Fruit fly (Drosophila melanogaster): ENCODE results near the gene Scp2.

The Scp2 gene

DNA sequence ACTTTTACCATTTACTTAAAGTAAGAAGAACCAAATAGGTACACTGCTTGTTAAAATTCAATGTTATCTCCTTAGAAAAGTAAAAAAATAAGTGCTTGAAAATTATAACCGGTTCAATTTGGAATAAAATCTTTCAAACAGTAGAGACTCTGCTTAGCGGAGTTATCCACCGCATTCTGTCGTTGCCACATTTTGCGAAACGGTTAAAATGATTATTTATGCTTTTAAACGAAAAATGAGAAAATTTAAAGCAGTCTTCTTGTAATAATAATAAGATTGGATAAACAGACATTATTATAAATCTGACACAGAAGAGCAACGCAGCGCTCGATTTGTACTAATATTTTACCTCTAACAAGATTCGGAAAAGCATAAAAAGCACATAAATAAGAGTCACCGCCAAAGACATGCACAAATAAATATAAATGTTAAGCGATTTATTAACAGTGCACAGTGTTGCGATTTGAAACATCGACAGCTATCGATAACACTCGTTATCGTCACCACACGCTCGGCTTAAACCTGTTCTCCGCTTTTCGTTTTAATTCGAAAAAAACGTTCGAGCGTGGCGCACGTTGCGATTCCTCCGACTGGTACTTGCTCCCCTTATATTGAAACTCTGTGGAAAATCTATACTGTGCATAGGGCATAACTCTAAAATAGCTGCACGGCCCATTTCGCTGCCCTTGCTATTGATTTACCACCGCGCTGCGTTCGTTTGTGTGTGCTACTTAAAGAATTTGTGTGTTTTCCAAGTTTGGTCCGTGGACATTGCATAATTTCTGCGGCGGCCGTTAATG, 41.5 kb upstream of the Scp2 start, which contains the start of gene Fas1 (continued):
- no peak for TF ChIP-seq CG32767 (GFP tag; IDR thresholded peaks at IDR 0.05)
- TF ChIP-seq CG13287 (GFP tag; IDR thresholded peaks at IDR 0.05; ENCODE audit: partially characterized antibody): peak; percentile 71
- TF ChIP-seq CG10267 (tag; optimal IDR thresholded peaks at IDR 0.05): peak; percentile 64
- 0 out of 2 replicates have a peak, but pooled peaks have one; percentile 34 for TF ChIP-seq inv (GFP tag; IDR thresholded peaks at IDR 0.05; ENCODE audit: partially characterized antibody)
- no peak for TF ChIP-seq cwo (GFP tag; optimal IDR thresholded peaks at IDR 0.05)
- TF ChIP-seq mam (GFP tag; optimal IDR thresholded peaks at IDR 0.05): no peak
- TF ChIP-seq CG8765 (GFP tag; IDR thresholded peaks at IDR 0.05): no peak
- no peak for TF ChIP-seq CG1233 (GFP tag; optimal IDR thresholded peaks at IDR 0.05)
- TF ChIP-seq CG30403 (GFP tag; optimal IDR thresholded peaks at IDR 0.05): peak; percentile 2
- peak; percentile 79 for TF ChIP-seq bbx (GFP tag; IDR thresholded peaks at IDR 0.05; ENCODE audit: partially characterized antibody)
- TF ChIP-seq Ssrp (tag; optimal IDR thresholded peaks at IDR 0.05): no peak
- TF ChIP-seq gsb (GFP tag; IDR thresholded peaks at IDR 0.05): no peak
- no peak for TF ChIP-seq dati (GFP tag; IDR thresholded peaks at IDR 0.05)
- TF ChIP-seq Kr (GFP tag; optimal IDR thresholded peaks at IDR 0.05): no peak
- no peak for TF ChIP-seq CG30431 (GFP tag; optimal IDR thresholded peaks at IDR 0.05)
- TF ChIP-seq ci (GFP tag; IDR thresholded peaks at IDR 0.05): peak; percentile 65; the same call in 1 of the 3 replicates
- peak; percentile 41 for TF ChIP-seq MBD-R2 (GFP tag; IDR thresholded peaks at IDR 0.05)
- TF ChIP-seq CG1832 (GFP tag; optimal IDR thresholded peaks at IDR 0.05): no peak
- no peak for TF ChIP-seq bowl (GFP tag; IDR thresholded peaks at IDR 0.05)
- TF ChIP-seq Dad (GFP tag; optimal IDR thresholded peaks at IDR 0.05): no peak
- no peak for TF ChIP-seq CG14965 (GFP tag; optimal IDR thresholded peaks at IDR 0.05; ENCODE audit: borderline replicate concordance)
- TF ChIP-seq CG3065 (GFP tag; optimal IDR thresholded peaks at IDR 0.05): no peak
- TF ChIP-seq emc (GFP tag; optimal IDR thresholded peaks at IDR 0.05): no peak
- peak; percentile 7 for TF ChIP-seq sd (tag; optimal IDR thresholded peaks at IDR 0.05)
- no peak for TF ChIP-seq CG15073 (GFP tag; optimal IDR thresholded peaks at IDR 0.05)
- TF ChIP-seq CG4404 (GFP tag; IDR thresholded peaks at IDR 0.05): no peak
- no peak for TF ChIP-seq dmrt11E (tag; optimal IDR thresholded peaks at IDR 0.05)
- no peak for TF ChIP-seq CG13424 (tag; optimal IDR thresholded peaks at IDR 0.05)
- no peak for TF ChIP-seq psq (GFP tag; optimal IDR thresholded peaks at IDR 0.05)
- no peak for TF ChIP-seq CG10209 (GFP tag; optimal IDR thresholded peaks at IDR 0.05)
- TF ChIP-seq pzg (GFP tag; optimal IDR thresholded peaks at IDR 0.05): peak; percentile 39
- no peak for TF ChIP-seq Ptx1 (GFP tag; IDR thresholded peaks at IDR 0.05)
- TF ChIP-seq ranshi (GFP tag; IDR thresholded peaks at IDR 0.05): no peak
- TF ChIP-seq dimm (GFP tag; IDR thresholded peaks at IDR 0.05): no peak
- TF ChIP-seq sna (GFP tag; IDR thresholded peaks at IDR 0.05; ENCODE audit: partially characterized antibody): peak; percentile 54; the same call in 1 of the 2 replicates
- TF ChIP-seq CG10274 (GFP tag; optimal IDR thresholded peaks at IDR 0.05): no peak
- TF ChIP-seq nmo (GFP tag; optimal IDR thresholded peaks at IDR 0.05): peak; percentile 3
- TF ChIP-seq D (optimal IDR thresholded peaks at IDR 0.05): no peak
- TF ChIP-seq D (GFP tag; optimal IDR thresholded peaks at IDR 0.05): no peak
- no peak for TF ChIP-seq CG6689 (GFP tag; IDR thresholded peaks at IDR 0.05)
- peak; percentile 50 for TF ChIP-seq Sin3A (optimal IDR thresholded peaks at IDR 0.05)
- TF ChIP-seq CG10959 (GFP tag; IDR thresholded peaks at IDR 0.05): no peak
- TF ChIP-seq CG42726 (GFP tag; IDR thresholded peaks at IDR 0.05; ENCODE audit: partially characterized antibody): peak; percentile 26; the same call in 1 of the 2 replicates
- peak; percentile 76 for TF ChIP-seq CG6791 (GFP tag; IDR thresholded peaks at IDR 0.05; ENCODE audit: partially characterized antibody)
- TF ChIP-seq CG9215 (GFP tag; IDR thresholded peaks at IDR 0.05): no peak
- no peak for TF ChIP-seq salm (tag; optimal IDR thresholded peaks at IDR 0.05)
- no peak for TF ChIP-seq B-H1 (GFP tag; IDR thresholded peaks at IDR 0.05)
- no peak for TF ChIP-seq CG16815 (GFP tag; optimal IDR thresholded peaks at IDR 0.05)
- TF ChIP-seq CG10431 (GFP tag; optimal IDR thresholded peaks at IDR 0.05): no peak
- no peak for TF ChIP-seq schlank (tag; optimal IDR thresholded peaks at IDR 0.05)
